Worm (Caenorhabditis elegans) whole organism, L2 larva: ENCODE measurements around the gene dnj-25.

Experiments
- C34F6.9 ChIP-seq: fragments of 150-350 bp; optimal IDR thresholded peaks from 2 replicates; lab custom pipeline; 2014; ENCODE audit warnings: missing biosample characterization, missing genetic modification characterization
- Y55F3AM.14 ChIP-seq: fragments of 200-800 bp; sonication (Bioruptor generic); optimal IDR thresholded peaks from 2 replicates; lab custom pipeline; 2018; ENCODE audit warnings: mild to moderate bottlenecking, missing genetic modification characterization, missing compliant biosample characterization
- ceh-16 ChIP-seq: fragments of 150-350 bp; optimal IDR thresholded peaks from 2 replicates; lab custom pipeline; 2014; ENCODE audit warnings: missing biosample characterization, missing genetic modification characterization
- elt-3 ChIP-seq: sonication (generic microtip); optimal IDR thresholded peaks from 2 replicates; lab custom pipeline; 2017; ENCODE audit warnings: missing biosample characterization, missing genetic modification characterization
- lin-39 ChIP-seq: fragments of 150-350 bp; optimal IDR thresholded peaks from 2 replicates; lab custom pipeline; 2014; ENCODE audit warnings: missing biosample characterization, missing genetic modification reagents, missing genetic modification characterization
- lsy-2 ChIP-seq, 2 experiments: fragments of 150-350 bp in 1 of 2; sonication (generic microtip) in 1 of 2; optimal IDR thresholded peaks; 2 replicates each; lab custom pipeline; 2014 to 2017; ENCODE audit warnings: missing biosample characterization in 2 of 2, missing genetic modification characterization in 2 of 2
- nhr-23 ChIP-seq: fragments of 150-350 bp; optimal IDR thresholded peaks from 2 replicates; lab custom pipeline; 2014; ENCODE audit warnings: missing biosample characterization, missing genetic modification reagents, missing genetic modification characterization
- nhr-237 ChIP-seq: fragments of 150-350 bp; optimal IDR thresholded peaks from 2 replicates; lab custom pipeline; 2014; ENCODE audit warnings: missing biosample characterization, missing genetic modification characterization
- unc-62 ChIP-seq: fragments of 150-350 bp; optimal IDR thresholded peaks from 2 replicates; lab custom pipeline; 2014; ENCODE audit warnings: missing biosample characterization, missing genetic modification reagents, missing genetic modification characterization
- zag-1 ChIP-seq: fragments of 150-350 bp; optimal IDR thresholded peaks from 2 replicates; lab custom pipeline; 2014; ENCODE audit warnings: missing biosample characterization, missing genetic modification characterization

ce11 chrV:20712994-20713326 lies 31.2 kb downstream of the dnj-25 start:
- TF ChIP-seq zag-1 (tag; lab: Kevin White, UChicago) (no peak), lsy-2 (tag; optimal IDR thresholded peaks at IDR 0.05; lab: Kevin White, UChicago) (peak in 1 of 2 experiments; percentile 71), nhr-23 (tag; lab: Kevin White, UChicago) (no peak), unc-62 (GFP tag; lab: Kevin White, UChicago) (no peak), lin-39 (tag; lab: Kevin White, UChicago) (no peak), elt-3 (no peak), nhr-237 (no peak), Y55F3AM.14 (GFP tag; lab: Kevin White, UChicago) (no peak), C34F6.9 (tag; lab: Kevin White, UChicago) (peak; percentile 82), ceh-16 (no peak)
